Fruit fly (Drosophila melanogaster) whole organism, adult: ENCODE data around the gene Nna1.

Source experiments
- CG11617 ChIP-seq: fragments of 200-800 bp; sonication (Bioruptor generic); optimal IDR thresholded peaks from 2 replicates; lab custom pipeline; 2017; ENCODE audit warnings: mild to moderate bottlenecking, missing biosample characterization, missing genetic modification reagents, missing genetic modification characterization
- CG12768 ChIP-seq: fragments of 200-800 bp; sonication (Bioruptor generic); optimal IDR thresholded peaks from 2 replicates; lab custom pipeline; 2017; ENCODE audit warnings: missing biosample characterization, missing genetic modification characterization, mild to moderate bottlenecking, moderate library complexity, missing genetic modification reagents
- CG14711 ChIP-seq: fragments of 200-800 bp; sonication (Bioruptor generic); optimal IDR thresholded peaks from 2 replicates; lab custom pipeline; 2018; ENCODE audit warnings: missing biosample characterization, mild to moderate bottlenecking, missing genetic modification characterization, moderate library complexity
- CG1620 ChIP-seq: fragments of 200-800 bp; sonication (Bioruptor generic); optimal IDR thresholded peaks from 2 replicates; lab custom pipeline; 2016; ENCODE audit warnings: missing biosample characterization, missing genetic modification characterization
- CG33017 ChIP-seq: fragments of 200-800 bp; sonication (Bioruptor generic); optimal IDR thresholded peaks from 2 replicates; lab custom pipeline; 2018; ENCODE audit warnings: missing biosample characterization, mild to moderate bottlenecking, missing genetic modification characterization, moderate library complexity
- CG5204 ChIP-seq: fragments of 200-800 bp; sonication (Bioruptor generic); optimal IDR thresholded peaks from 2 replicates; lab custom pipeline; 2016; ENCODE audit warnings: missing biosample characterization, missing genetic modification characterization
- CG7045 ChIP-seq: fragments of 200-800 bp; sonication (Bioruptor generic); optimal IDR thresholded peaks from 2 replicates; lab custom pipeline; 2017; ENCODE audit warnings: missing biosample characterization, mild to moderate bottlenecking, missing genetic modification characterization
- CG7101 ChIP-seq: fragments of 200-800 bp; sonication (Bioruptor generic); optimal IDR thresholded peaks from 2 replicates; lab custom pipeline; 2018; ENCODE audit warnings: missing biosample characterization, mild to moderate bottlenecking, missing genetic modification characterization, moderate library complexity
- Clk ChIP-seq: fragments of 200-800 bp; sonication (Bioruptor generic); optimal IDR thresholded peaks from 2 replicates; lab custom pipeline; 2017; ENCODE audit warnings: missing biosample characterization, missing genetic modification characterization
- Crg-1 ChIP-seq: fragments of 200-800 bp; sonication (Bioruptor generic); optimal IDR thresholded peaks from 2 replicates; lab custom pipeline; 2016; ENCODE audit warnings: missing biosample characterization, missing genetic modification characterization
- Hr96 ChIP-seq: fragments of 200-800 bp; sonication (Bioruptor generic); optimal IDR thresholded peaks from 2 replicates; lab custom pipeline; 2016; ENCODE audit warnings: missing biosample characterization, missing genetic modification characterization
- Mnt ChIP-seq: fragments of 200-800 bp; sonication (Bioruptor generic); optimal IDR thresholded peaks from 2 replicates; lab custom pipeline; 2016; ENCODE audit warnings: missing biosample characterization, mild to moderate bottlenecking, missing genetic modification characterization
- bab1 ChIP-seq: fragments of 200-800 bp; sonication (Bioruptor generic); optimal IDR thresholded peaks from 3 replicates; lab custom pipeline; 2019; ENCODE audit warnings: missing biosample characterization, mild to moderate bottlenecking, missing genetic modification characterization, moderate library complexity
- cic ChIP-seq: fragments of 200-800 bp; sonication (Bioruptor generic); optimal IDR thresholded peaks from 2 replicates; lab custom pipeline; 2017; ENCODE audit warnings: missing biosample characterization, mild to moderate bottlenecking, missing genetic modification characterization, moderate library complexity
- cnc ChIP-seq, 2 experiments: fragments of >200 bp; optimal IDR thresholded peaks; 2 replicates each; lab custom pipeline; 2017
- kay ChIP-seq: fragments of 200-800 bp; sonication (Bioruptor generic); peaks from one replicate; lab custom pipeline; 2016; ENCODE audit warnings: missing biosample characterization, missing genetic modification characterization, borderline replicate concordance
- ovo ChIP-seq: fragments of 200-800 bp; sonication (Bioruptor generic); optimal IDR thresholded peaks from 2 replicates; lab custom pipeline; 2016; ENCODE audit warnings: missing biosample characterization, missing genetic modification characterization
- pad ChIP-seq: fragments of 200-800 bp; sonication (Bioruptor generic); optimal IDR thresholded peaks from 3 replicates; lab custom pipeline; 2017; ENCODE audit warnings: missing biosample characterization, missing genetic modification characterization, mild to moderate bottlenecking, moderate library complexity, missing genetic modification reagents
- tj ChIP-seq: fragments of 200-800 bp; sonication (Bioruptor generic); optimal IDR thresholded peaks from 3 replicates; lab custom pipeline; 2017; ENCODE audit warnings: missing biosample characterization, mild to moderate bottlenecking, missing genetic modification characterization, moderate library complexity
- toe ChIP-seq: fragments of 200-800 bp; sonication (Bioruptor generic); optimal IDR thresholded peaks from 2 replicates; lab custom pipeline; 2016; ENCODE audit warnings: missing biosample characterization, missing genetic modification characterization

Nna1 gene

DNA sequence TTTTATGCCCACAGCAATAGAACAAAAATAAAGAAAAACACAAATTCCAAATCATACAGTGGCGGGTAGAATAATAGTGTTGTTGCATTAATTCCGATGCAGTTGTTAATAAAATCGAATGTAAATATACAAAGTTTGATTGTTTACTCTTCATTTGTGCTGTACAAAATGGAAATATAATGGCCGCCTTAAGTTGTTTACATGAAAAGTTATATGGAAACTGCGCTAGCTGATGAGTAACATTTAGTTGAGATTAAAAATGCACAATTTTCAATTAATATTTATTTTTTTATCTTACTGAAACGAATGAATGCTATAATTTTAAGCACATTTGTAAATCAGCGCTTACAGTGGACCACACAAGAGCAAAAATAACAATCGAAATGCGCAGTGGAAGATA is 42.8 kb downstream of the Nna1 start:
- TF ChIP-seq CG7101 (tag; lab: Kevin White, UChicago) (peak; percentile 80), pad (GFP tag; lab: Kevin White, UChicago) (peak; percentile 29), cic (no peak), Clk (GFP tag; lab: Kevin White, UChicago) (no peak), tj (GFP tag; lab: Kevin White, UChicago) (no peak), bab1 (GFP tag; lab: Kevin White, UChicago) (peak; percentile 76), ovo (GFP tag; lab: Kevin White, UChicago) (no peak), CG1620 (GFP tag; lab: Kevin White, UChicago) (no peak), CG14711 (tag; lab: Kevin White, UChicago) (peak; percentile 76), toe (GFP tag; lab: Kevin White, UChicago) (no peak), Hr96 (GFP tag; lab: Kevin White, UChicago) (no peak), Mnt (GFP tag; lab: Kevin White, UChicago) (no peak), Crg-1 (GFP tag; lab: Kevin White, UChicago) (no peak), CG12768 (GFP tag; lab: Kevin White, UChicago) (peak; percentile 60), CG33017 (tag; lab: Kevin White, UChicago) (peak; percentile 82), kay (no peak), CG5204 (GFP tag; lab: Kevin White, UChicago) (no peak), cnc (optimal IDR thresholded peaks at IDR 0.05; lab: Kevin White, UChicago) (no peak), CG7045 (GFP tag; lab: Kevin White, UChicago) (peak; percentile 20), CG11617 (GFP tag; lab: Kevin White, UChicago) (peak; percentile 49)

DNA sequence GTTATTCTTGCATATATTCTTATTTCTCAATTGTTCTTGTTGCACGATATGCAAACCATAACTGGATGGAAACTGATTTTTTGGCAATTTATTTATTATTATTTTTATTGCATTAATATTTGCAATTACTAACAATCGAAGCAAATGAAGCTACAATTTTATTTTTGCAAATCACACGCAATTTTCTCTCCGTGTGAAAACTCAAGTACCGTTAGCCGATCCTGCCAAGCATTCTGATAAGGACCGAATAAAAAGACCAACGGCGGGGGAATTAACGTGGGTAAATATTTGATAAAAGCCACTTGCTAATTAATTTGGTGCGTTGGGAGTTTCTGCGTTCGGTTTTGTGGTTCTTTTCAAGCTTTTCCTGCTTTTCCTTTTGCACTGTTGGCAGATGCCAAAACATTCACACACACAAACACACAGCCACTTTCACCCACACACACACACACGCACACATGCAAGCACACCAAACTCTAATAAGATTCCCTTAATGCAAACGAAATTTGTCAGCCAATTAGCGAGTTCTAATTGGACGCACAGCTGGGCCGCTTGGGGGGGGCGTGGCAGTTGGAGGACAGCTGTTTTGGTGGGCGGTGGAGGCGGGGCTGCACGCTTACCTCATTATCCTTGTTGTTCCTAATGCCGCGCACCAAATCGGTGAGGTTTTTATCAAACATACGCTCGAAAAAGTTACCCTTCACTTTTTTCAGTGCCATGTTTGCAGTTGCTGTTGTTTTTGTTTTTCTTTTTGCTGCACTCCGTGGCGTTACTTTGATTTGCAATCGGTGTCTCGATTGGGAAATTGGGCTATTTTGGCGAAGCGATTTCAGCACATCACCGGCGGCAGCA is 43.5 kb downstream of the Nna1 start:
- peak; percentile 70 for TF ChIP-seq tj (GFP tag; lab: Kevin White, UChicago)
- TF ChIP-seq bab1 (GFP tag; lab: Kevin White, UChicago) = no peak
- peak; percentile 9 for TF ChIP-seq CG11617 (GFP tag; lab: Kevin White, UChicago)
- TF ChIP-seq kay = peak; percentile 84
- TF ChIP-seq ovo (GFP tag; lab: Kevin White, UChicago) = peak; percentile 73

DNA sequence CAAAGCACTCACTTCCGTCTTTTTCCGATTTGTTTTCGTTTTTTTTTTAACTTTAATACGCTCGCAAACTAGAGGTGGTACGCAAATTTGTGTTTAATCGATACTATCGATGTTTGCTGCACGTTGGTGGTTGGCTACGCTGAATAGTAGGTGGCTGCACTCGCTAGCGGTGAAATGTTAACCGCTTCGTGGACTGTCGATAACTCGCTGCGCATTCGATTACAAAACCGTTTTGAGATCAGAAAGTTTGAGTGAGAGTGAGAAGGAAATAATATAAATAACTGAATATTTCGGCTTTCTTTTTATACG is 44.0 kb downstream of the Nna1 start, which contains the start of gene g:
g (minus strand) TSS at position 105 of the 309 bp plus-strand sequence.
- no peak for TF ChIP-seq CG7045 (GFP tag; lab: Kevin White, UChicago)
- no peak for TF ChIP-seq CG12768 (GFP tag; lab: Kevin White, UChicago)
- no peak for TF ChIP-seq kay
- no peak for TF ChIP-seq Crg-1 (GFP tag; lab: Kevin White, UChicago)
- peak; percentile 38 for TF ChIP-seq Mnt (GFP tag; lab: Kevin White, UChicago)
- no peak for TF ChIP-seq pad (GFP tag; lab: Kevin White, UChicago)
- no peak for TF ChIP-seq tj (GFP tag; lab: Kevin White, UChicago)
- peak; percentile 40 for TF ChIP-seq CG11617 (GFP tag; lab: Kevin White, UChicago)
- no peak for TF ChIP-seq toe (GFP tag; lab: Kevin White, UChicago)
- TF ChIP-seq ovo (GFP tag; lab: Kevin White, UChicago) = peak; percentile 29
- TF ChIP-seq CG14711 (tag; lab: Kevin White, UChicago) = peak; percentile 1
- TF ChIP-seq bab1 (GFP tag; lab: Kevin White, UChicago) = peak; percentile 18

DNA sequence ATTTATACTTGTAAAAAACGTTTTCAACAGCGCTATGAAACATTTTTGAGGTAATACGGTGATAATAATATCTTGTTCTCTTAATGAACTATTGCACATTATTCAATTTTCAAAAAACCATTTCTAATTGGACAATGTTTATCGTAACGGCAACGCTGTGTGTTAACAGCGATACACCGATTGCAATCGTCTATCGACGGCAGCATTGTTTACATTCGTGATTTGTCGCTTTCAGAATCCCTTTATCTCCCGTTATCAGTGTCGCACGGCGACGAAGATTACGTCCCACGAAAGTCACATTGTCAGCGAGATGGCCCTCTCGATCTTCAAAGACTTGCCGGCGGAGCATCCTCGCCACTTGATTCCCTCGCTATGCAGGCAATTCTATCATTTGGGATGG is 45.8 kb downstream of the Nna1 start, which contains the start of gene CG11134:
CG11134 (plus strand) TSS at position 4 of the 400 bp plus-strand sequence.
- TF ChIP-seq CG7101 (tag; lab: Kevin White, UChicago) (no peak), toe (GFP tag; lab: Kevin White, UChicago) (no peak), cic (peak; percentile 5), bab1 (GFP tag; lab: Kevin White, UChicago) (peak; percentile 16)

DNA sequence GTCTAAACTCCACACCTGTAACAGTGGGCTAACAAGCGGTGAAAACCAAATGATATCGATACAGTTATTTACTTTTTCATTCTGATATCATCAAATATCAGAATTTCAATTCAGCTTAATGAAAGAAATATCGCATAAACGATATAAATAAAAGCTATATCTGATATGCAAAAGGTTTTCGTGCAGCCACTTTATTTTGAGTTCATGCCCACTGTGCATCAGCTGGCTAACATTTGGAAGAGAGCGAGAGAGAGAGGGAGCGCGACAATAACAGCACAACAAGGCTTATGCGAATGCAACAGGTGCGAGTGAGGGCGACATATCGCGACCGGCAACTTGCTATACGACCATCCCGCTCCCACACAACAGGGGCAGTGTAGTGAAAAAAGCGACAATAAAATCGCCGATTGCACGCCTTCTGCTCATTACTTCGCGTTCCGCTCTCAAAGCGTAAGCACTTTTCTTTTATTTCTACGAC is 47.4 kb downstream of the Nna1 start, which contains the start of gene CG11151:
CG11151 (plus strand) TSS at position 334 of the 478 bp plus-strand sequence.
- peak; percentile 87 for TF ChIP-seq CG1620 (GFP tag; lab: Kevin White, UChicago)
- peak; percentile 88 for TF ChIP-seq CG5204 (GFP tag; lab: Kevin White, UChicago)
- peak; percentile 97 for TF ChIP-seq bab1 (GFP tag; lab: Kevin White, UChicago)
- TF ChIP-seq toe (GFP tag; lab: Kevin White, UChicago) = peak; percentile 88
- TF ChIP-seq CG12768 (GFP tag; lab: Kevin White, UChicago) = peak; percentile 92
- peak; percentile 93 for TF ChIP-seq CG33017 (tag; lab: Kevin White, UChicago)
- TF ChIP-seq Crg-1 (GFP tag; lab: Kevin White, UChicago) = peak; percentile 94
- TF ChIP-seq Mnt (GFP tag; lab: Kevin White, UChicago) = peak; percentile 87
- peak; percentile 84 for TF ChIP-seq tj (GFP tag; lab: Kevin White, UChicago)
- TF ChIP-seq Clk (GFP tag; lab: Kevin White, UChicago) = peak; percentile 73
- no peak for TF ChIP-seq cnc (optimal IDR thresholded peaks at IDR 0.05; lab: Kevin White, UChicago)
- TF ChIP-seq CG7045 (GFP tag; lab: Kevin White, UChicago) = peak; percentile 85
- TF ChIP-seq pad (GFP tag; lab: Kevin White, UChicago) = peak; percentile 99
- peak; percentile 95 for TF ChIP-seq CG11617 (GFP tag; lab: Kevin White, UChicago)
- peak; percentile 90 for TF ChIP-seq ovo (GFP tag; lab: Kevin White, UChicago)
- TF ChIP-seq CG14711 (tag; lab: Kevin White, UChicago) = peak; percentile 94
- TF ChIP-seq cic = peak; percentile 59
- TF ChIP-seq Hr96 (GFP tag; lab: Kevin White, UChicago) = no peak
- TF ChIP-seq CG7101 (tag; lab: Kevin White, UChicago) = peak; percentile 98
- TF ChIP-seq kay = peak; percentile 75
